Fruit fly (Drosophila melanogaster): ENCODE measurements around the gene Cyp6d5.

DNA sequence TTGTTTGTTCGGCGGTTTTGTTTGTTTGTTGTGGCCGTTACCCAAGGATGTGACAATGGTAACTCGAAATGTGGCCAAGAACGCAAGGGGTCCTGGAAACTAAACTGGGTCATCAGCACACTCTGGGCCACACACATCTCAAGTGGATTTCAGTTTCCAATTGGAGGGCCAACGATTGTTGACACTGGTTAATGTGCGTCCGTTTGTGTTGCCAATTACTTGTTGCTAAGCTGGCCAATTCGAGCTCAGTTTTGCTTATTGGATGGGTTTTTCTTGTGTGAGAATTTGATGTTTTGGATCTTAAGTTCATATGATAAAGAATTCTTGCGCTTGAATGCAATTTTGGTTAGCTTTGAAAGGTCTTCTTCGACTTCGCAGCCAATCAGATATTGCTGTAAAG lies 48.1 kb upstream of the Cyp6d5 start:
- no peak for TF ChIP-seq CTCF (optimal IDR thresholded peaks at IDR 0.05)
- TF ChIP-seq CG8478 (optimal IDR thresholded peaks at IDR 0.05), result no peak

All from S2 (cell line).